Worm (Caenorhabditis elegans): ENCODE data around the gene C17H12.5.

DNA sequence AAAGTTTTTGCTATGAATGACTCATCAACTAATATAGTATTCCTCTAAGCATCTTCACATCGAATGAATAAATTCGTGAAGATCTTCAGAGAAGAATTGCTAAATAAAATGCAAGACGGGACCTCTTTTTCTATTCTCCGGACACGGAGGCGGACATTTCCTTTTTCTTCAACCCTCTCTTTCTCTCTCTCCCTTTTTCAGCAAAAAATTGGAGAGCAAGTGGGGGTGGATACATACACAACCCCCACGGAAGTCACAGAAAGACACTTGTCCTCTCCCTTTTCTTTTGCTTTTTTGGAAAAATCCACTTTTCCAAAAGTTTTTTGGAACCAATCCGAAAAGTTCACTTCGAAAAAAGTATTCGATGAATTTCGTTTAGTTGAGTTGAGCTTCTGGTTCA is 17.3 kb upstream of the C17H12.5 start:
- TF ChIP-seq unc-62 (GFP tag; optimal IDR thresholded peaks at IDR 0.05 in 1 of 2) (no peak), unc-62 (tag; optimal IDR thresholded peaks at IDR 0.05) (no peak), aly-2 (tag; optimal IDR thresholded peaks at IDR 0.05) (no peak), ces-1 (GFP tag; optimal IDR thresholded peaks at IDR 0.05) (no peak), snpc-4 (tag; optimal IDR thresholded peaks at IDR 0.05) (no peak), ceh-20 (GFP tag; IDR thresholded peaks at IDR 0.05) (no peak), nhr-102 (tag; optimal IDR thresholded peaks at IDR 0.05) (no peak)
